3 worm cellular contexts compared by ENCODE assay signal in genomic region chrIII:6464113-6464571, ce11.
TF ChIP-seq lines count a peak whose summit lies in the region.

No protein-coding gene starts in this region.

TF ChIP-seq in whole organism, L2 larva, 48 proteins besides CTCF, POLR2A, EP300 and RAD21 (continued from another document):
- TF ChIP-seq blmp-1 (tag; optimal IDR thresholded peaks at IDR 0.05; lab: Kevin White, UChicago; ENCODE audit: insufficient read depth) (peak; percentile 65), ZK546.5 (tag; optimal IDR thresholded peaks at IDR 0.05; lab: Kevin White, UChicago) (no peak), Y55F3AM.14 (GFP tag; optimal IDR thresholded peaks at IDR 0.05; lab: Kevin White, UChicago) (peak; percentile 89), nhr-12 (tag; optimal IDR thresholded peaks at IDR 0.05; lab: Kevin White, UChicago) (no peak), nhr-25 (tag; optimal IDR thresholded peaks at IDR 0.05; lab: Kevin White, UChicago) (no peak), aly-2 (tag; optimal IDR thresholded peaks at IDR 0.05; lab: Kevin White, UChicago) (no peak), lin-11 (tag; optimal IDR thresholded peaks at IDR 0.05; lab: Kevin White, UChicago) (peak; percentile 67), ceh-16 (tag; optimal IDR thresholded peaks at IDR 0.05; lab: Kevin White, UChicago) (peak; percentile 62), unc-62 (GFP tag; optimal IDR thresholded peaks at IDR 0.05; lab: Kevin White, UChicago) (no peak), F13H6.1 (tag; optimal IDR thresholded peaks at IDR 0.05; lab: Kevin White, UChicago) (peak; percentile 94), ztf-4 (tag; optimal IDR thresholded peaks at IDR 0.05; lab: Kevin White, UChicago) (peak; percentile 43), ama-1 (optimal IDR thresholded peaks at IDR 0.05; lab: Kevin White, UChicago) (peak; percentile 85), zag-1 (tag; optimal IDR thresholded peaks at IDR 0.05; lab: Kevin White, UChicago) (peak; percentile 73), skn-1 (tag; optimal IDR thresholded peaks at IDR 0.05; lab: Kevin White, UChicago) (no peak), ceh-82 (tag; optimal IDR thresholded peaks at IDR 0.05; lab: Kevin White, UChicago) (peak; percentile 66), lin-39 (tag; optimal IDR thresholded peaks at IDR 0.05; lab: Kevin White, UChicago) (no peak), nhr-10 (tag; optimal IDR thresholded peaks at IDR 0.05; lab: Kevin White, UChicago) (no peak), peb-1 (tag; optimal IDR thresholded peaks at IDR 0.05; lab: Kevin White, UChicago) (peak; percentile 1), nhr-77 (tag; optimal IDR thresholded peaks at IDR 0.05; lab: Kevin White, UChicago) (no peak), elt-1 (tag; optimal IDR thresholded peaks at IDR 0.05; lab: Kevin White, UChicago) (no peak), fos-1 (tag; optimal IDR thresholded peaks at IDR 0.05; lab: Kevin White, UChicago) (peak; percentile 98), snpc-4 (tag; optimal IDR thresholded peaks at IDR 0.05; lab: Kevin White, UChicago) (peak; percentile 40), lin-13 (GFP tag; optimal IDR thresholded peaks at IDR 0.05; lab: Kevin White, UChicago) (peak; percentile 66), R02D3.7 (tag; optimal IDR thresholded peaks at IDR 0.05; lab: Kevin White, UChicago) (no peak), sma-3 (GFP tag; optimal IDR thresholded peaks at IDR 0.05; lab: Kevin White, UChicago) (peak; percentile 91), egl-27 (tag; optimal IDR thresholded peaks at IDR 0.05; lab: Kevin White, UChicago) (no peak)

TF ChIP-seq in whole organism, L4 larva, 104 proteins besides CTCF, POLR2A, EP300 and RAD21 (continued from another document and continues in another):
- TF ChIP-seq ama-1 (optimal IDR thresholded peaks at IDR 0.05; lab: Kevin White, UChicago): peak; percentile 89
- TF ChIP-seq php-3 (GFP tag; IDR thresholded peaks at IDR 0.05; lab: Robert Waterston, UW): peak; percentile 88
- peak; percentile 75 for TF ChIP-seq dpl-1 (GFP tag; optimal IDR thresholded peaks at IDR 0.05; lab: Kevin White, UChicago)
- TF ChIP-seq nhr-41 (GFP tag; IDR thresholded peaks at IDR 0.05; lab: Robert Waterston, UW): 0 out of 2 replicates have a peak, but pooled peaks have one; percentile 22
- TF ChIP-seq egl-27 (tag; optimal IDR thresholded peaks at IDR 0.05; lab: Kevin White, UChicago): no peak
- TF ChIP-seq jun-1 (tag; optimal IDR thresholded peaks at IDR 0.05; lab: Kevin White, UChicago): peak; percentile 25
- peak; percentile 90 for TF ChIP-seq ceh-20 (GFP tag; IDR thresholded peaks at IDR 0.05; lab: Robert Waterston, UW)
- TF ChIP-seq spr-3 (GFP tag; optimal IDR thresholded peaks at IDR 0.05; lab: Kevin White, UChicago): peak; percentile 71
- peak; percentile 89 for TF ChIP-seq nhr-102 (tag; optimal IDR thresholded peaks at IDR 0.05; lab: Kevin White, UChicago)
- peak; percentile 86 for TF ChIP-seq gei-8 (GFP tag; optimal IDR thresholded peaks at IDR 0.05; lab: Kevin White, UChicago)
- peak; percentile 72 for TF ChIP-seq T20F7.1 (GFP tag; optimal IDR thresholded peaks at IDR 0.05; lab: Kevin White, UChicago)
- 0 out of 2 replicates have a peak, but pooled peaks have one; percentile 54 for TF ChIP-seq Y75B8A.6 (GFP tag; IDR thresholded peaks at IDR 0.05; lab: Robert Waterston, UW)
- peak; percentile 7 for TF ChIP-seq unc-130 (GFP tag; optimal IDR thresholded peaks at IDR 0.05; lab: Kevin White, UChicago)
- TF ChIP-seq nhr-42 (GFP tag; IDR thresholded peaks at IDR 0.05; lab: Robert Waterston, UW): peak; percentile 84
- TF ChIP-seq dmd-8 (GFP tag; IDR thresholded peaks at IDR 0.05; lab: Robert Waterston, UW): peak; percentile 88
- TF ChIP-seq pqm-1 (tag; optimal IDR thresholded peaks at IDR 0.05; lab: Kevin White, UChicago): peak; percentile 96
- peak; percentile 85 for TF ChIP-seq nhr-77 (tag; optimal IDR thresholded peaks at IDR 0.05; lab: Kevin White, UChicago)
- peak; percentile 83 for TF ChIP-seq mxl-3 (GFP tag; optimal IDR thresholded peaks at IDR 0.05; lab: Kevin White, UChicago)
- TF ChIP-seq madf-9 (GFP tag; conservative IDR thresholded peaks at IDR 0.05; lab: Robert Waterston, UW): peak; percentile 76
- peak; percentile 63 for TF ChIP-seq nhr-10 (tag; optimal IDR thresholded peaks at IDR 0.05; lab: Kevin White, UChicago)
- peak; percentile 96 for TF ChIP-seq dve-1 (tag; optimal IDR thresholded peaks at IDR 0.05; lab: Kevin White, UChicago; ENCODE audit: insufficient read depth)
- peak; percentile 95 for TF ChIP-seq hlh-30 (tag; optimal IDR thresholded peaks at IDR 0.05; lab: Kevin White, UChicago; ENCODE audit: insufficient read depth)
- TF ChIP-seq T26A8.4 (GFP tag; IDR thresholded peaks at IDR 0.05; lab: Robert Waterston, UW): peak; percentile 92
- no peak for TF ChIP-seq ceh-28 (tag; optimal IDR thresholded peaks at IDR 0.05; lab: Kevin White, UChicago)
- TF ChIP-seq F37D6.2 (tag; optimal IDR thresholded peaks at IDR 0.05; lab: Kevin White, UChicago): peak; percentile 47
- peak; percentile 22 to 78 for TF ChIP-seq lsy-2 (tag; optimal IDR thresholded peaks at IDR 0.05; lab: Kevin White, UChicago)
- TF ChIP-seq nhr-28 (tag; optimal IDR thresholded peaks at IDR 0.05; lab: Kevin White, UChicago): peak; percentile 91
- no peak for TF ChIP-seq snpc-4 (tag; optimal IDR thresholded peaks at IDR 0.05; lab: Kevin White, UChicago)
- TF ChIP-seq mep-1 (tag; optimal IDR thresholded peaks at IDR 0.05; lab: Kevin White, UChicago): peak; percentile 91
- TF ChIP-seq snpc-1.2 (GFP tag; IDR thresholded peaks at IDR 0.05; lab: Robert Waterston, UW): peak; percentile 77
- TF ChIP-seq fkh-10 (GFP tag; optimal IDR thresholded peaks at IDR 0.05; lab: Kevin White, UChicago): no peak
- peak; percentile 29 for TF ChIP-seq zfp-2 (tag; optimal IDR thresholded peaks at IDR 0.05; lab: Kevin White, UChicago)
- peak; percentile 81; the same call in 1 of the 2 replicates for TF ChIP-seq Y105C5A.15 (GFP tag; IDR thresholded peaks at IDR 0.05; lab: Robert Waterston, UW)
- peak in 1 of 2 experiments; percentile 85 for TF ChIP-seq hif-1 (tag; optimal IDR thresholded peaks at IDR 0.05; lab: Kevin White, UChicago)
- TF ChIP-seq ctbp-1 (GFP tag; IDR thresholded peaks at IDR 0.05; lab: Robert Waterston, UW): peak; percentile 89
- no peak for TF ChIP-seq ZK337.2 (GFP tag; IDR thresholded peaks at IDR 0.05; lab: Robert Waterston, UW)
- no peak for TF ChIP-seq ztf-7 (tag; optimal IDR thresholded peaks at IDR 0.05; lab: Kevin White, UChicago)
- TF ChIP-seq vab-7 (GFP tag; IDR thresholded peaks at IDR 0.05; lab: Robert Waterston, UW): peak; percentile 68
- no peak for TF ChIP-seq aly-2 (tag; optimal IDR thresholded peaks at IDR 0.05; lab: Kevin White, UChicago)
- TF ChIP-seq nhr-237 (tag; optimal IDR thresholded peaks at IDR 0.05; lab: Kevin White, UChicago): no peak
- no peak for TF ChIP-seq fos-1 (tag; optimal IDR thresholded peaks at IDR 0.05; lab: Kevin White, UChicago)
- no peak for TF ChIP-seq ceh-44 (GFP tag; IDR thresholded peaks at IDR 0.05; lab: Robert Waterston, UW)
- TF ChIP-seq mdt-29 (GFP tag; IDR thresholded peaks at IDR 0.05; lab: Robert Waterston, UW): peak; percentile 85
- TF ChIP-seq zip-2 (tag; optimal IDR thresholded peaks at IDR 0.05; lab: Kevin White, UChicago): peak; percentile 11
- peak; percentile 91 for TF ChIP-seq nhr-6 (tag; optimal IDR thresholded peaks at IDR 0.05; lab: Kevin White, UChicago)
- TF ChIP-seq cey-2 (tag; optimal IDR thresholded peaks at IDR 0.05; lab: Kevin White, UChicago; ENCODE audit: borderline replicate concordance, insufficient read depth): no peak
- TF ChIP-seq nhr-25 (tag; optimal IDR thresholded peaks at IDR 0.05; lab: Kevin White, UChicago; ENCODE audit: borderline replicate concordance, insufficient read depth): peak; percentile 51
- no peak for TF ChIP-seq dmd-9 (GFP tag; IDR thresholded peaks at IDR 0.05; lab: Robert Waterston, UW)
- peak; percentile 87; the same call in 1 of the 2 replicates for TF ChIP-seq zfp-3 (GFP tag; conservative IDR thresholded peaks at IDR 0.05; lab: Robert Waterston, UW)
- TF ChIP-seq hlh-11 (tag; optimal IDR thresholded peaks at IDR 0.05; lab: Kevin White, UChicago): peak; percentile 97
- TF ChIP-seq sdz-12 (GFP tag; optimal IDR thresholded peaks at IDR 0.05; lab: Kevin White, UChicago): peak; percentile 25
- TF ChIP-seq spr-1 (tag; optimal IDR thresholded peaks at IDR 0.05; lab: Kevin White, UChicago): peak; percentile 77

TF ChIP-seq in whole organism, late embryonic, 69 proteins besides CTCF, POLR2A, EP300 and RAD21 (continued from another document):
- TF ChIP-seq dmd-4 (tag; optimal IDR thresholded peaks at IDR 0.05; lab: Kevin White, UChicago; ENCODE audit: borderline replicate concordance) (no peak), npax-4 (tag; optimal IDR thresholded peaks at IDR 0.05; lab: Kevin White, UChicago) (no peak), ceh-2 (tag; optimal IDR thresholded peaks at IDR 0.05; lab: Kevin White, UChicago) (peak; percentile 47), sox-2 (GFP tag; IDR thresholded peaks at IDR 0.05; lab: Robert Waterston, UW) (no peak), nfya-1 (tag; optimal IDR thresholded peaks at IDR 0.05; lab: Kevin White, UChicago) (peak; percentile 90), dve-1 (tag; optimal IDR thresholded peaks at IDR 0.05; lab: Kevin White, UChicago) (peak; percentile 14), eyg-1 (tag; optimal IDR thresholded peaks at IDR 0.05; lab: Kevin White, UChicago) (peak; percentile 32), syd-9 (tag; optimal IDR thresholded peaks at IDR 0.05; lab: Kevin White, UChicago) (no peak), C38D4.7 (GFP tag; optimal IDR thresholded peaks at IDR 0.05; lab: Kevin White, UChicago) (no peak), T23F11.4 (GFP tag; optimal IDR thresholded peaks at IDR 0.05; lab: Kevin White, UChicago) (no peak), ahr-1 (tag; optimal IDR thresholded peaks at IDR 0.05; lab: Kevin White, UChicago) (no peak), tbx-2 (tag; optimal IDR thresholded peaks at IDR 0.05; lab: Kevin White, UChicago) (peak; percentile 74), ceh-34 (tag; optimal IDR thresholded peaks at IDR 0.05; lab: Kevin White, UChicago) (peak; percentile 39), ceh-22 (tag; optimal IDR thresholded peaks at IDR 0.05; lab: Kevin White, UChicago) (no peak), ceh-18 (tag; optimal IDR thresholded peaks at IDR 0.05; lab: Kevin White, UChicago) (peak; percentile 83), pqm-1 (tag; optimal IDR thresholded peaks at IDR 0.05; lab: Kevin White, UChicago) (peak; percentile 5), F13H6.1 (tag; optimal IDR thresholded peaks at IDR 0.05; lab: Kevin White, UChicago) (peak; percentile 5), madf-2 (tag; optimal IDR thresholded peaks at IDR 0.05; lab: Kevin White, UChicago) (no peak), pag-3 (tag; optimal IDR thresholded peaks at IDR 0.05; lab: Kevin White, UChicago; ENCODE audit: borderline replicate concordance) (no peak), lin-11 (tag; optimal IDR thresholded peaks at IDR 0.05; lab: Kevin White, UChicago) (no peak), Y22D7AL.16 (tag; optimal IDR thresholded peaks at IDR 0.05; lab: Kevin White, UChicago) (peak; percentile 34), ceh-30 (tag; optimal IDR thresholded peaks at IDR 0.05; lab: Kevin White, UChicago) (no peak), ceh-19 (GFP tag; optimal IDR thresholded peaks at IDR 0.05; lab: Kevin White, UChicago) (no peak), K09A11.1 (tag; optimal IDR thresholded peaks at IDR 0.05; lab: Kevin White, UChicago; ENCODE audit: insufficient read depth) (no peak), ceh-9 (tag; optimal IDR thresholded peaks at IDR 0.05; lab: Kevin White, UChicago) (no peak), ama-1 (optimal IDR thresholded peaks at IDR 0.05; lab: Kevin White, UChicago) (no peak), unc-55 (GFP tag; optimal IDR thresholded peaks at IDR 0.05; lab: Kevin White, UChicago) (peak; percentile 28), elt-4 (tag; optimal IDR thresholded peaks at IDR 0.05; lab: Kevin White, UChicago) (no peak), rnt-1 (tag; optimal IDR thresholded peaks at IDR 0.05; lab: Kevin White, UChicago) (peak; percentile 31), mec-3 (tag; optimal IDR thresholded peaks at IDR 0.05; lab: Kevin White, UChicago; ENCODE audit: borderline replicate concordance) (no peak), C08G9.2 (tag; optimal IDR thresholded peaks at IDR 0.05; lab: Kevin White, UChicago) (peak; percentile 18)
